Fruit fly (Drosophila melanogaster) whole organism, embryonic: ENCODE measurements around the gene Tom40.

Experiments used
- Ada2b ChIP-seq: fragments of 200-800 bp; sonication (Bioruptor generic); IDR thresholded peaks from 2 replicates; pipeline ENCODE4 v1.3.6; 2022; ENCODE audit warnings: missing biosample characterization, missing genetic modification characterization
- Blimp-1 ChIP-seq: fragments of 200-800 bp; sonication (Bioruptor generic); optimal IDR thresholded peaks from 3 replicates; lab custom pipeline; 2018; ENCODE audit warnings: missing biosample characterization, missing genetic modification characterization, mild to moderate bottlenecking, moderate library complexity, missing genetic modification reagents
- CG10321 ChIP-seq: fragments of 200-800 bp; sonication (Bioruptor generic); IDR thresholded peaks from 2 replicates; pipeline ENCODE4 v1.3.6; 2022; ENCODE audit warnings: missing biosample characterization, missing genetic modification characterization
- CG10366 ChIP-seq: fragments of 200-800 bp; sonication (Bioruptor generic); IDR thresholded peaks from 2 replicates; pipeline ENCODE4 v1.3.6; 2022; ENCODE audit warnings: missing biosample characterization, missing genetic modification characterization
- CG11696 ChIP-seq: fragments of 200-800 bp; sonication (Bioruptor generic); IDR thresholded peaks from 2 replicates; pipeline ENCODE4 v1.3.6; 2022; ENCODE audit warnings: missing biosample characterization, missing genetic modification characterization
- CG13123 ChIP-seq: fragments of 200-800 bp; sonication (Bioruptor generic); optimal IDR thresholded peaks from 2 replicates; lab custom pipeline; 2016; ENCODE audit warnings: missing biosample characterization, missing genetic modification characterization
- CG1603 ChIP-seq: fragments of 200-800 bp; sonication (Bioruptor generic); optimal IDR thresholded peaks from 2 replicates; lab custom pipeline; 2019; ENCODE audit warnings: missing biosample characterization, mild to moderate bottlenecking, missing genetic modification characterization, moderate library complexity
- CG17186 ChIP-seq: fragments of 200-800 bp; sonication (Bioruptor generic); optimal IDR thresholded peaks from 3 replicates; lab custom pipeline; 2017; ENCODE audit warnings: missing biosample characterization, missing genetic modification reagents, missing genetic modification characterization
- CG17328 ChIP-seq: fragments of 200-800 bp; sonication (Bioruptor generic); IDR thresholded peaks from 2 replicates; pipeline ENCODE4 v1.3.6; 2022; ENCODE audit warnings: missing biosample characterization, missing genetic modification characterization
- CG17359 ChIP-seq: fragments of 200-800 bp; sonication (Bioruptor generic); optimal IDR thresholded peaks from 3 replicates; lab custom pipeline; 2018; ENCODE audit warnings: missing biosample characterization, mild to moderate bottlenecking, missing genetic modification characterization, moderate library complexity
- CG2129 ChIP-seq: fragments of 200-800 bp; sonication (Bioruptor generic); IDR thresholded peaks from 2 replicates; pipeline ENCODE4 v1.3.6; 2022; ENCODE audit warnings: missing biosample characterization, missing genetic modification characterization; ENCODE audit not compliant: partially characterized antibody
- CG2889 ChIP-seq: fragments of 200-800 bp; sonication (Bioruptor generic); IDR thresholded peaks from 3 replicates; pipeline ENCODE4 v1.3.6; 2022; ENCODE audit warnings: missing biosample characterization, missing genetic modification characterization
- CG32767 ChIP-seq: fragments of 200-800 bp; sonication (Bioruptor generic); IDR thresholded peaks from 2 replicates; pipeline ENCODE4 v1.3.6; 2022; ENCODE audit warnings: missing biosample characterization, missing genetic modification characterization
- CG34422 ChIP-seq: fragments of 200-800 bp; sonication (Bioruptor generic); IDR thresholded peaks from 3 replicates; pipeline ENCODE4 v1.3.6; 2022; ENCODE audit warnings: missing biosample characterization, missing genetic modification characterization
- CG3726 ChIP-seq: fragments of 200-800 bp; sonication (Bioruptor generic); IDR thresholded peaks from 3 replicates; pipeline ENCODE4, ENCODE4 v1.3.6; 2022; ENCODE audit warnings: missing biosample characterization, missing genetic modification characterization
- CG4854 ChIP-seq: fragments of 200-800 bp; sonication (Bioruptor generic); optimal IDR thresholded peaks from 2 replicates; lab custom pipeline; 2016; ENCODE audit warnings: missing biosample characterization, missing genetic modification characterization, inconsistent platforms
- CG5180 ChIP-seq: fragments of 200-800 bp; sonication (Bioruptor generic); optimal IDR thresholded peaks from 3 replicates; lab custom pipeline; 2017; ENCODE audit warnings: missing biosample characterization, missing genetic modification characterization, mild to moderate bottlenecking, moderate library complexity, missing genetic modification reagents
- CG8944 ChIP-seq: fragments of 200-800 bp; sonication (Bioruptor generic); optimal IDR thresholded peaks from 3 replicates; lab custom pipeline; 2016; ENCODE audit warnings: missing biosample characterization, missing genetic modification characterization
- D19B ChIP-seq: fragments of 200-800 bp; sonication (Bioruptor generic); optimal IDR thresholded peaks from 2 replicates; lab custom pipeline; 2017; ENCODE audit warnings: missing biosample characterization, mild to moderate bottlenecking, missing genetic modification characterization
- Dek ChIP-seq: fragments of 200-800 bp; sonication (Bioruptor generic); optimal IDR thresholded peaks from 3 replicates; lab custom pipeline; 2019; ENCODE audit warnings: missing biosample characterization, mild to moderate bottlenecking, missing genetic modification characterization, moderate library complexity
- HLH4C ChIP-seq: fragments of 200-800 bp; sonication (Bioruptor generic); IDR thresholded peaks from 3 replicates; pipeline ENCODE4 v1.3.6; 2022; ENCODE audit warnings: missing biosample characterization, missing genetic modification characterization; ENCODE audit not compliant: partially characterized antibody
- MBD-R2 ChIP-seq: fragments of 200-800 bp; sonication (Bioruptor generic); IDR thresholded peaks from 2 replicates; pipeline ENCODE4 v1.3.6; 2022; ENCODE audit warnings: missing biosample characterization, missing genetic modification characterization
- NC2β ChIP-seq: fragments of 200-800 bp; sonication (Bioruptor generic); optimal IDR thresholded peaks from 2 replicates; lab custom pipeline; 2016; ENCODE audit warnings: missing biosample characterization, missing genetic modification characterization
- Pdp1 ChIP-seq, 2 experiments: fragments of 200-800 bp; sonication (Bioruptor generic); optimal IDR thresholded peaks; 3 replicates each; lab custom pipeline; 2016; ENCODE audit warnings: missing biosample characterization in 2 of 2, missing genetic modification characterization in 2 of 2, mild to moderate bottlenecking in 1 of 2, moderate library complexity in 1 of 2
- ab ChIP-seq: fragments of 200-800 bp; sonication (Bioruptor generic); optimal IDR thresholded peaks from 2 replicates; lab custom pipeline; 2016; ENCODE audit warnings: missing biosample characterization, missing genetic modification characterization
- btn ChIP-seq: fragments of 200-800 bp; sonication (Bioruptor generic); optimal IDR thresholded peaks from 2 replicates; lab custom pipeline; 2016; ENCODE audit warnings: missing biosample characterization, missing genetic modification characterization
- chinmo ChIP-seq: fragments of 200-800 bp; sonication (Bioruptor generic); IDR thresholded peaks from 4 replicates; pipeline ENCODE4 v1.3.6; 2022; ENCODE audit warnings: missing biosample characterization, missing genetic modification characterization; ENCODE audit not compliant: partially characterized antibody
- corto ChIP-seq: fragments of 200-800 bp; sonication (Bioruptor generic); optimal IDR thresholded peaks from 2 replicates; lab custom pipeline; 2016; ENCODE audit warnings: missing biosample characterization, mild to moderate bottlenecking, missing genetic modification characterization, moderate library complexity
- danr ChIP-seq: fragments of 200-800 bp; sonication (Bioruptor generic); IDR thresholded peaks from 2 replicates; pipeline ENCODE4 v1.3.6; 2022; ENCODE audit warnings: missing biosample characterization, missing genetic modification characterization
- disco-r ChIP-seq: fragments of 200-800 bp; sonication (Bioruptor generic); optimal IDR thresholded peaks from 2 replicates; lab custom pipeline; 2016; ENCODE audit warnings: missing biosample characterization, missing genetic modification characterization
- esg ChIP-seq: fragments of 200-800 bp; sonication (Bioruptor generic); conservative IDR thresholded peaks from 2 replicates; pipeline ENCODE4 v1.3.6; 2022; ENCODE audit warnings: missing biosample characterization, missing genetic modification characterization
- gce ChIP-seq: fragments of 200-800 bp; sonication (Bioruptor generic); IDR thresholded peaks from 3 replicates; pipeline ENCODE4 v1.3.6; 2022; ENCODE audit warnings: missing biosample characterization, missing genetic modification characterization
- gcm2 ChIP-seq: fragments of 200-800 bp; sonication (Bioruptor generic); optimal IDR thresholded peaks from 2 replicates; lab custom pipeline; 2016; ENCODE audit warnings: missing biosample characterization, missing genetic modification characterization
- grn ChIP-seq: fragments of 200-800 bp; sonication (Bioruptor generic); optimal IDR thresholded peaks from 3 replicates; lab custom pipeline; 2017; ENCODE audit warnings: missing biosample characterization, missing genetic modification characterization
- jing ChIP-seq: fragments of 200-800 bp; sonication (Bioruptor generic); optimal IDR thresholded peaks from 2 replicates; lab custom pipeline; 2018; ENCODE audit warnings: missing biosample characterization, mild to moderate bottlenecking, missing genetic modification characterization
- ken ChIP-seq: fragments of 200-800 bp; sonication (Bioruptor generic); IDR thresholded peaks from 3 replicates; pipeline ENCODE4 v1.3.6; 2022; ENCODE audit warnings: missing biosample characterization, missing genetic modification characterization
- klu ChIP-seq: fragments of 200-800 bp; sonication (Bioruptor generic); IDR thresholded peaks from 2 replicates; pipeline ENCODE4 v1.3.6; 2022; ENCODE audit warnings: missing biosample characterization, missing genetic modification characterization
- mirr ChIP-seq: fragments of 200-800 bp; sonication (Bioruptor generic); optimal IDR thresholded peaks from 3 replicates; lab custom pipeline; 2018; ENCODE audit warnings: missing biosample characterization, mild to moderate bottlenecking, missing genetic modification characterization
- p53 ChIP-seq: fragments of 200-800 bp; sonication (Bioruptor generic); optimal IDR thresholded peaks from 2 replicates; lab custom pipeline; 2016; ENCODE audit warnings: missing biosample characterization, missing genetic modification characterization
- repo ChIP-seq: fragments of 200-800 bp; sonication (Bioruptor generic); optimal IDR thresholded peaks from 2 replicates; lab custom pipeline; 2016; ENCODE audit warnings: missing biosample characterization, missing genetic modification characterization
- schlank ChIP-seq: fragments of 200-800 bp; sonication (Bioruptor generic); optimal IDR thresholded peaks from 2 replicates; lab custom pipeline; 2018; ENCODE audit warnings: missing biosample characterization, mild to moderate bottlenecking, missing genetic modification characterization
- slp2 ChIP-seq: fragments of 200-800 bp; sonication (Bioruptor generic); optimal IDR thresholded peaks from 2 replicates; lab custom pipeline; 2016; ENCODE audit warnings: missing biosample characterization, missing genetic modification characterization
- stc ChIP-seq: fragments of 200-800 bp; sonication (Bioruptor generic); IDR thresholded peaks from 2 replicates; pipeline ENCODE4 v1.3.6; 2022; ENCODE audit warnings: missing biosample characterization, missing genetic modification characterization
- tup ChIP-seq: fragments of 200-800 bp; sonication (Bioruptor generic); optimal IDR thresholded peaks from 2 replicates; lab custom pipeline; 2016; ENCODE audit warnings: missing biosample characterization, mild to moderate bottlenecking, missing genetic modification characterization, moderate library complexity
- usp ChIP-seq: fragments of >200 bp; optimal IDR thresholded peaks from 2 replicates; lab custom pipeline; 2017; ENCODE audit warnings: missing biosample characterization, missing genetic modification characterization
- vfl ChIP-seq: fragments of 200-800 bp; sonication (Bioruptor generic); optimal IDR thresholded peaks from 2 replicates; lab custom pipeline; 2016; ENCODE audit warnings: missing biosample characterization, missing genetic modification characterization
- zen2 ChIP-seq: fragments of 200-800 bp; sonication (Bioruptor generic); IDR thresholded peaks from 3 replicates; pipeline ENCODE4 v1.3.6; 2022; ENCODE audit warnings: missing biosample characterization, missing genetic modification characterization; ENCODE audit not compliant: partially characterized antibody
- zf30C ChIP-seq: fragments of 200-800 bp; sonication (Bioruptor generic); optimal IDR thresholded peaks from 3 replicates; lab custom pipeline; 2018; ENCODE audit warnings: missing biosample characterization, mild to moderate bottlenecking, missing genetic modification characterization

Tom40 gene

DNA sequence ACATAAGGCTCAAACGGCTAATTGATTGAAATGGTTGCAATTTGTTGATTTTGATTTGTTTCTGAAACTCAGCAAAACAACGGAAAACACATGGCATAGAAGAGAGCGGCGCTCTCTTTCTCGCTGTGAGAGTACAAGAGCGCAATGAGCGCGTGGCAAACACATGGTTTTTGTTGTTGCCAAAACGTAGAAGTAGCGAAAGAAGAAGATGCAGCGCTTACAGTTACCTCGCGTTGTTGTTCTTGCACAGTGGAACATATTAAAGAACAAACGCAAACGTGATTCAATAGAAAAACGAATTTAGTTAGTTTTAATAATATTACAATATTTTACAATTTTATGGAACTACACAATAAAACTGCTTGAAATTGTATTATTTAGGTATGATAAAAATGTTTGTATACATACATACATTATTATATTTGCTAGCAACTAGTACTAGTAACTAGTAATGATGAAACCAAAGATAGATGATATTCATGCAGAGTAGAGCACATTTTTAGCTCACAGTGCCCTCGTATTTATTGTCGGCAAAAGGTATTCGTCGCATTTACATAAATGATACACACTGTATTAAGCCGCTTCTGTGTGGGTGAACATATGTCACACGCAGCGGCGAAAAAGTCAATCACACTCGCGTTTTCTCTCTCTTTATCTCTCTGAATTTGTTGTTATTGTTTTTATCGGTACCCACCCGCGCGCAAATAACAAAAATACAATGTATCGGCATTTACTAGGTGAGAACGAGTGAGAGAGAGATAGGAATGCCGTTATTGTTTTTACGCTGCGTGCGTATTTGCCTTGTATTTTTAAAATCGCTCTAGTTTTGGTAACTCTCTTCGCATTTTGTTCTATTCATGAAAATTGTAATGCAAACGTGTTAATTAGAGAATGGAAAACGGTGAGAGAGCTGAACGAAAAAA, 31.3 kb upstream of the Tom40 start (continued):
- no peak for TF ChIP-seq zen2 (GFP tag; lab: Robert Waterston, UW)
- TF ChIP-seq NC2β (GFP tag; lab: Kevin White, UChicago), result peak; percentile 78
- TF ChIP-seq CG4854 (GFP tag; lab: Kevin White, UChicago), result peak; percentile 80
- TF ChIP-seq Dek (tag; lab: Kevin White, UChicago), result peak; percentile 92
- peak; percentile 62 for TF ChIP-seq grn
- TF ChIP-seq Blimp-1 (GFP tag; lab: Kevin White, UChicago), result peak; percentile 90
- TF ChIP-seq CG11696 (GFP tag; lab: Robert Waterston, UW), result peak; percentile 52; the same call in 1 of the 2 replicates
- peak; percentile 78 for TF ChIP-seq danr (GFP tag; lab: Robert Waterston, UW)
- TF ChIP-seq CG34422 (GFP tag; lab: Robert Waterston, UW), result peak; percentile 81; the same call in 2 of the 3 replicates
- TF ChIP-seq repo (GFP tag; lab: Kevin White, UChicago), result peak; percentile 45
- peak; percentile 80 for TF ChIP-seq schlank (tag; lab: Kevin White, UChicago)
- TF ChIP-seq tup, result peak; percentile 65
- no peak for TF ChIP-seq zf30C
- TF ChIP-seq CG1603, result peak; percentile 78
- peak; percentile 78; the same call in 2 of the 3 replicates for TF ChIP-seq CG3726 (GFP tag; lab: Robert Waterston, UW)
- TF ChIP-seq CG32767 (GFP tag; lab: Robert Waterston, UW), result peak; percentile 88
- peak; percentile 60 for TF ChIP-seq ab (GFP tag; lab: Kevin White, UChicago)
- TF ChIP-seq HLH4C (GFP tag; lab: Robert Waterston, UW), result no peak
- peak; percentile 76; the same call in 2 of the 3 replicates for TF ChIP-seq ken (GFP tag; lab: Robert Waterston, UW)
- TF ChIP-seq klu (GFP tag; lab: Robert Waterston, UW), result peak; percentile 85; the same call in 1 of the 2 replicates
- TF ChIP-seq p53 (GFP tag; lab: Kevin White, UChicago), result no peak
- TF ChIP-seq CG2129 (GFP tag; lab: Robert Waterston, UW), result no peak
- TF ChIP-seq CG17328 (GFP tag; lab: Robert Waterston, UW), result peak; percentile 81
- peak; percentile 69; the same call in 2 of the 4 replicates for TF ChIP-seq chinmo (GFP tag; lab: Robert Waterston, UW)
- peak; percentile 86 for TF ChIP-seq esg (GFP tag; lab: Robert Waterston, UW)
- peak; percentile 68 for TF ChIP-seq mirr
- peak; percentile 71 for TF ChIP-seq CG8944 (GFP tag; lab: Kevin White, UChicago)
- TF ChIP-seq stc (GFP tag; lab: Robert Waterston, UW), result peak; percentile 85
- TF ChIP-seq btn, result peak; percentile 18
- TF ChIP-seq D19B (GFP tag; lab: Kevin White, UChicago), result peak; percentile 91
- peak; percentile 81 for TF ChIP-seq slp2 (GFP tag; lab: Kevin White, UChicago)
- TF ChIP-seq CG5180, result peak; percentile 86
- peak; percentile 86 for TF ChIP-seq jing (GFP tag; lab: Kevin White, UChicago)
- TF ChIP-seq CG10321, result peak; percentile 7; the same call in 1 of the 2 replicates
- TF ChIP-seq CG17186 (GFP tag; lab: Kevin White, UChicago), result peak; percentile 56
- TF ChIP-seq gcm2 (GFP tag; lab: Kevin White, UChicago), result peak; percentile 68
- TF ChIP-seq CG2889, result peak; percentile 72; the same call in 1 of the 3 replicates
- peak; percentile 60 for TF ChIP-seq disco-r (GFP tag; lab: Kevin White, UChicago)
- peak; percentile 47; the same call in 1 of the 3 replicates for TF ChIP-seq gce (GFP tag; lab: Robert Waterston, UW)
- peak; percentile 75 for TF ChIP-seq CG13123 (GFP tag; lab: Kevin White, UChicago)
- peak; percentile 73 for TF ChIP-seq corto (GFP tag; lab: Kevin White, UChicago)
- TF ChIP-seq vfl (GFP tag; lab: Kevin White, UChicago), result peak; percentile 87
- peak; percentile 81 to 89 for TF ChIP-seq Pdp1 (GFP tag; optimal IDR thresholded peaks at IDR 0.05; lab: Kevin White, UChicago)
- no peak for TF ChIP-seq usp
- peak; percentile 53 for TF ChIP-seq MBD-R2
- peak; percentile 92 for TF ChIP-seq CG17359
- TF ChIP-seq CG10366 (GFP tag; lab: Robert Waterston, UW), result peak; percentile 81
- peak; percentile 82 for TF ChIP-seq Ada2b
